Worm (Caenorhabditis elegans) whole organism, young adult: ENCODE data around the gene sre-2.

Source experiments
- C17E4.6 ChIP-seq: fragments of 200-800 bp; sonication (Bioruptor generic); IDR thresholded peaks from 2 replicates; pipeline ENCODE4 v1.3.6; 2022; ENCODE audit warnings: missing genetic modification reagents, missing genetic modification characterization, missing compliant biosample characterization
- F22D6.2 ChIP-seq: sonication (generic microtip); optimal IDR thresholded peaks from 2 replicates; lab custom pipeline; 2016; ENCODE audit warnings: mild to moderate bottlenecking, missing genetic modification characterization, missing compliant biosample characterization
- F39B2.1 ChIP-seq: fragments of 200-800 bp; sonication (Bioruptor generic); IDR thresholded peaks from 2 replicates; pipeline ENCODE4 v1.3.6; 2022; ENCODE audit warnings: missing genetic modification reagents, missing genetic modification characterization, missing compliant biosample characterization
- F57C9.4 ChIP-seq: sonication (generic microtip); optimal IDR thresholded peaks from 2 replicates; lab custom pipeline; 2017; ENCODE audit warnings: mild to moderate bottlenecking, missing genetic modification characterization, missing compliant biosample characterization
- K12H6.12 ChIP-seq: fragments of 200-800 bp; sonication (Bioruptor generic); optimal IDR thresholded peaks from 2 replicates; lab custom pipeline; 2018; ENCODE audit warnings: mild to moderate bottlenecking, missing genetic modification characterization, missing compliant biosample characterization
- T26A5.8 ChIP-seq: sonication (generic microtip); optimal IDR thresholded peaks from 2 replicates; lab custom pipeline; 2016; ENCODE audit warnings: missing genetic modification characterization, missing compliant biosample characterization
- Y53F4B.3 ChIP-seq: fragments of 200-800 bp; sonication (Bioruptor generic); IDR thresholded peaks from 2 replicates; pipeline ENCODE4 v1.3.6; 2022; ENCODE audit warnings: missing genetic modification reagents, missing genetic modification characterization, missing compliant biosample characterization
- Y53G8AR.9 ChIP-seq: fragments of 200-800 bp; sonication (Bioruptor generic); conservative IDR thresholded peaks from 2 replicates; pipeline ENCODE4 v1.3.6; 2022; ENCODE audit warnings: missing genetic modification reagents, missing genetic modification characterization, missing compliant biosample characterization
- Y67H2A.10 ChIP-seq: fragments of 200-800 bp; sonication (Bioruptor generic); conservative IDR thresholded peaks from 2 replicates; pipeline ENCODE4 v1.3.6; 2022; ENCODE audit warnings: missing genetic modification reagents, missing genetic modification characterization, missing compliant biosample characterization
- Y95B8A.8 ChIP-seq: fragments of 200-800 bp; sonication (Bioruptor generic); IDR thresholded peaks from 2 replicates; pipeline ENCODE4 v1.3.6; 2022; ENCODE audit warnings: missing genetic modification reagents, missing genetic modification characterization, missing compliant biosample characterization
- akir-1 ChIP-seq: fragments of 200-800 bp; sonication (Bioruptor generic); optimal IDR thresholded peaks from 2 replicates; lab custom pipeline; 2018; ENCODE audit warnings: mild to moderate bottlenecking, missing genetic modification characterization, moderate library complexity, missing compliant biosample characterization
- aptf-2 ChIP-seq: fragments of 200-800 bp; sonication (Bioruptor generic); conservative IDR thresholded peaks from 2 replicates; pipeline ENCODE4 v1.3.6; 2022; ENCODE audit warnings: missing genetic modification reagents, missing genetic modification characterization, missing compliant biosample characterization
- aptf-3 ChIP-seq: fragments of 200-800 bp; sonication (Bioruptor generic); IDR thresholded peaks from 2 replicates; pipeline ENCODE4 v1.3.6; 2022; ENCODE audit warnings: missing genetic modification characterization, missing compliant biosample characterization
- bed-1 ChIP-seq: fragments of 200-800 bp; sonication (Bioruptor generic); IDR thresholded peaks from 2 replicates; pipeline ENCODE4 v1.3.6; 2022; ENCODE audit warnings: missing genetic modification reagents, missing genetic modification characterization, missing compliant biosample characterization
- cebp-1 ChIP-seq, 2 experiments: fragments of 200-800 bp in 1 of 2; sonication (Bioruptor generic) in 1 of 2; sonication (generic microtip) in 1 of 2; IDR thresholded peaks in 1 of 2; optimal IDR thresholded peaks in 1 of 2; 2 replicates each; pipeline versions ENCODE4 v1.3.6 to Lab custom; 2017 to 2022; ENCODE audit warnings: missing compliant biosample characterization in 2 of 2, missing genetic modification characterization in 2 of 2, mild to moderate bottlenecking in 1 of 2, missing genetic modification reagents in 1 of 2, moderate library complexity in 1 of 2
- cebp-2 ChIP-seq: fragments of 200-800 bp; sonication (Bioruptor generic); IDR thresholded peaks from 2 replicates; pipeline ENCODE4 v1.3.6; 2022; ENCODE audit warnings: missing genetic modification characterization, missing compliant biosample characterization
- ceh-58 ChIP-seq: fragments of 200-800 bp; sonication (Bioruptor generic); IDR thresholded peaks from 2 replicates; pipeline ENCODE4 v1.3.6; 2022; ENCODE audit warnings: missing genetic modification characterization, missing compliant biosample characterization
- ceh-79 ChIP-seq: sonication (generic microtip); optimal IDR thresholded peaks from 2 replicates; lab custom pipeline; 2017; ENCODE audit warnings: mild to moderate bottlenecking, missing genetic modification characterization, missing compliant biosample characterization
- dpl-1 ChIP-seq: fragments of 150-350 bp; optimal IDR thresholded peaks from 2 replicates; lab custom pipeline; 2014; ENCODE audit warnings: missing biosample characterization, missing genetic modification reagents, missing genetic modification characterization
- efl-1 ChIP-seq: fragments of 150-350 bp; optimal IDR thresholded peaks from 2 replicates; lab custom pipeline; 2014; ENCODE audit warnings: missing biosample characterization, missing genetic modification reagents, missing genetic modification characterization
- ets-4 ChIP-seq: fragments of 200-800 bp; sonication (Bioruptor generic); optimal IDR thresholded peaks from 2 replicates; lab custom pipeline; 2018; ENCODE audit warnings: mild to moderate bottlenecking, missing genetic modification characterization, missing compliant biosample characterization
- him-1 ChIP-seq: sonication (generic microtip); optimal IDR thresholded peaks from 2 replicates; lab custom pipeline; 2016; ENCODE audit warnings: missing genotype, missing genetic modification reagents, missing genetic modification characterization, missing compliant biosample characterization
- hmg-1.2 ChIP-seq: fragments of 200-800 bp; sonication (Bioruptor generic); IDR thresholded peaks from 2 replicates; pipeline ENCODE4 v1.3.6; 2022; ENCODE audit warnings: missing genetic modification reagents, missing genetic modification characterization, missing compliant biosample characterization
- hsf-1 ChIP-seq: fragments of 200-800 bp; sonication (Bioruptor generic); IDR thresholded peaks from 2 replicates; pipeline ENCODE4 v1.3.6; 2022; ENCODE audit warnings: missing genetic modification reagents, missing genetic modification characterization, missing compliant biosample characterization
- lin-54 ChIP-seq: fragments of 200-800 bp; sonication (Bioruptor generic); optimal IDR thresholded peaks from 2 replicates; lab custom pipeline; 2018; ENCODE audit warnings: mild to moderate bottlenecking, missing genetic modification characterization, missing compliant biosample characterization
- lir-1 ChIP-seq: fragments of 200-800 bp; sonication (Bioruptor generic); conservative IDR thresholded peaks from 2 replicates; pipeline ENCODE4 v1.3.6; 2022; ENCODE audit warnings: missing genetic modification reagents, missing genetic modification characterization, missing compliant biosample characterization
- lsy-27 ChIP-seq: sonication (generic microtip); optimal IDR thresholded peaks from 2 replicates; lab custom pipeline; 2017; ENCODE audit warnings: missing genetic modification characterization, mild to moderate bottlenecking, missing compliant biosample characterization, antibody characterized with exemption, missing genotype, borderline replicate concordance; ENCODE audit not compliant: insufficient read depth
- madf-3 ChIP-seq: fragments of 200-800 bp; sonication (Bioruptor generic); IDR thresholded peaks from 2 replicates; pipeline ENCODE4 v1.3.6; 2022; ENCODE audit warnings: missing genetic modification reagents, missing genetic modification characterization, missing compliant biosample characterization
- mcd-1 ChIP-seq: fragments of 200-800 bp; sonication (Bioruptor generic); IDR thresholded peaks from 2 replicates; pipeline ENCODE4 v1.3.6; 2022; ENCODE audit warnings: missing genetic modification reagents, missing genetic modification characterization, missing compliant biosample characterization
- mel-28 ChIP-seq: sonication (generic microtip); optimal IDR thresholded peaks from 2 replicates; lab custom pipeline; 2016; ENCODE audit warnings: borderline replicate concordance, mild to moderate bottlenecking, missing genetic modification characterization, missing compliant biosample characterization
- mxl-1 ChIP-seq: sonication (generic microtip); optimal IDR thresholded peaks from 2 replicates; lab custom pipeline; 2016; ENCODE audit warnings: missing genetic modification characterization, missing compliant biosample characterization
- nfyb-1 ChIP-seq: fragments of 200-800 bp; sonication (Bioruptor generic); IDR thresholded peaks from 2 replicates; pipeline ENCODE4 v1.3.6; 2022; ENCODE audit warnings: missing genetic modification reagents, missing genetic modification characterization, missing compliant biosample characterization
- nhr-120 ChIP-seq: fragments of 200-800 bp; sonication (Bioruptor generic); IDR thresholded peaks from 2 replicates; pipeline ENCODE4 v1.3.6; 2022; ENCODE audit warnings: missing genetic modification characterization, missing compliant biosample characterization
- nhr-80 ChIP-seq: sonication (generic microtip); optimal IDR thresholded peaks from 2 replicates; lab custom pipeline; 2016; ENCODE audit warnings: missing genetic modification characterization, missing compliant biosample characterization
- nhr-90 ChIP-seq: sonication (generic microtip); optimal IDR thresholded peaks from 2 replicates; lab custom pipeline; 2016; ENCODE audit warnings: missing genotype, mild to moderate bottlenecking, missing genetic modification characterization, missing compliant biosample characterization
- pha-4 ChIP-seq: fragments of 150-350 bp; sonication (generic microtip); optimal IDR thresholded peaks from 2 replicates; lab custom pipeline; 2014; ENCODE audit warnings: missing biosample characterization, missing genetic modification reagents, missing genetic modification characterization
- rpc-1 ChIP-seq, 2 experiments: fragments of 150-350 bp in 1 of 2; sonication (generic microtip) in 1 of 2; optimal IDR thresholded peaks; 2 replicates each; lab custom pipeline; 2014 to 2018; ENCODE audit warnings: missing biosample characterization in 1 of 2, missing genetic modification characterization in 1 of 2, missing genetic modification reagents in 1 of 2, missing genotype in 1 of 2
- sptf-2 ChIP-seq: fragments of 200-800 bp; sonication (Bioruptor generic); optimal IDR thresholded peaks from 2 replicates; lab custom pipeline; 2018; ENCODE audit warnings: mild to moderate bottlenecking, missing genetic modification characterization, missing compliant biosample characterization
- tbx-9 ChIP-seq: sonication (generic microtip); optimal IDR thresholded peaks from 2 replicates; lab custom pipeline; 2016; ENCODE audit warnings: borderline replicate concordance, missing genetic modification characterization, inconsistent platforms, missing compliant biosample characterization
- unc-130 ChIP-seq: sonication (generic microtip); optimal IDR thresholded peaks from 2 replicates; lab custom pipeline; 2016; ENCODE audit warnings: missing genetic modification reagents, missing genetic modification characterization, missing compliant biosample characterization
- unc-62 ChIP-seq: fragments of 150-350 bp; optimal IDR thresholded peaks from 2 replicates; lab custom pipeline; 2014; ENCODE audit warnings: missing biosample characterization, missing genetic modification reagents, missing genetic modification characterization
- zfh-2 ChIP-seq: fragments of 200-800 bp; sonication (Bioruptor generic); conservative IDR thresholded peaks from 2 replicates; pipeline ENCODE4 v1.3.6; 2022; ENCODE audit warnings: missing genetic modification reagents, missing genetic modification characterization, missing compliant biosample characterization
- ztf-18 ChIP-seq: sonication (generic microtip); optimal IDR thresholded peaks from 2 replicates; lab custom pipeline; 2016; ENCODE audit warnings: missing genotype, mild to moderate bottlenecking, missing genetic modification characterization, missing compliant biosample characterization
- ztf-26 ChIP-seq: sonication (generic microtip); optimal IDR thresholded peaks from 2 replicates; lab custom pipeline; 2017; ENCODE audit warnings: missing genetic modification characterization, missing compliant biosample characterization
- ztf-28 ChIP-seq: fragments of 200-800 bp; sonication (Bioruptor generic); IDR thresholded peaks from 2 replicates; pipeline ENCODE4 v1.3.6; 2022; ENCODE audit warnings: missing genetic modification reagents, missing genetic modification characterization, missing compliant biosample characterization
- ztf-3 ChIP-seq: fragments of 200-800 bp; sonication (Bioruptor generic); optimal IDR thresholded peaks from 2 replicates; lab custom pipeline; 2018; ENCODE audit warnings: mild to moderate bottlenecking, missing genetic modification characterization, missing compliant biosample characterization
- ztf-6 ChIP-seq: fragments of 200-800 bp; sonication (Bioruptor generic); IDR thresholded peaks from 2 replicates; pipeline ENCODE4 v1.3.6; 2022; ENCODE audit warnings: missing genetic modification reagents, missing genetic modification characterization, missing compliant biosample characterization

The sre-2 gene

DNA sequence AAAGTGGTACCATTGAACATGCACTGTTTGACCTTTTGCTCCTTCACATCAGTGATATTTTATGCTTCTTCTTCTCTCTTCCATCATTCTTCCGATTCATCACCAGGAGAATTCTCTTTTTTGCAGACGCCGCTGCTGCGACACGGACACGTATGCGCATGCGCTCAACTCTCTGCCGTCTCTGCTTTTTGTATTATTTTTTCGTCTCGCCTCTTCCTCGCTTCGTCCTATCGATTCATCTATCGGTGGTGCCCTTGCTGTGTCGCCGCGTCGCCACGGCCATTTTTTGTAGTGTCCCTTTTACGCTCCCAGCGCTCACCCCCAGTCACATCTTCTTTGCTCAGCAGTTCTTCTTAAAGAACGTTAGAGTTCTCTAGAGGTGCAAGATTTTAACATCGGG lies 24.2 kb upstream of the sre-2 start (continued):
- TF ChIP-seq nhr-120 (no peak), Y53F4B.3 (GFP tag; lab: Robert Waterston, UW) (no peak), ceh-79 (tag; lab: Kevin White, UChicago) (no peak), sptf-2 (GFP tag; lab: Kevin White, UChicago) (no peak), C17E4.6 (no peak), lsy-27 (tag; lab: Kevin White, UChicago) (no peak), F39B2.1 (GFP tag; lab: Robert Waterston, UW) (no peak), ets-4 (GFP tag; lab: Kevin White, UChicago) (no peak), him-1 (tag; lab: Kevin White, UChicago) (no peak), ztf-28 (GFP tag; lab: Robert Waterston, UW) (no peak), unc-62 (GFP tag; lab: Kevin White, UChicago) (no peak), dpl-1 (GFP tag; lab: Kevin White, UChicago) (no peak), zfh-2 (GFP tag; lab: Robert Waterston, UW) (peak; percentile 83), Y67H2A.10 (no peak), madf-3 (no peak), lin-54 (GFP tag; lab: Kevin White, UChicago) (no peak), mxl-1 (tag; lab: Kevin White, UChicago) (no peak), ztf-18 (tag; lab: Kevin White, UChicago) (peak; percentile 8), cebp-2 (GFP tag; lab: Robert Waterston, UW) (no peak), pha-4 (tag; lab: Kevin White, UChicago) (no peak), nhr-90 (tag; lab: Kevin White, UChicago) (no peak), nhr-80 (tag; lab: Kevin White, UChicago) (peak; percentile 4), mel-28 (tag; lab: Kevin White, UChicago) (no peak), nfyb-1 (GFP tag; lab: Robert Waterston, UW) (0 out of 2 replicates have a peak, but pooled peaks have one; percentile 13), ztf-26 (no peak), F22D6.2 (no peak), bed-1 (GFP tag; lab: Robert Waterston, UW) (no peak), tbx-9 (tag; lab: Kevin White, UChicago) (no peak), lir-1 (GFP tag; lab: Robert Waterston, UW) (no peak), ztf-3 (no peak), unc-130 (GFP tag; lab: Kevin White, UChicago) (no peak), mcd-1 (GFP tag; lab: Robert Waterston, UW) (peak; percentile 23; the same call in 1 of the 2 replicates), F57C9.4 (no peak), efl-1 (GFP tag; lab: Kevin White, UChicago) (no peak)

DNA sequence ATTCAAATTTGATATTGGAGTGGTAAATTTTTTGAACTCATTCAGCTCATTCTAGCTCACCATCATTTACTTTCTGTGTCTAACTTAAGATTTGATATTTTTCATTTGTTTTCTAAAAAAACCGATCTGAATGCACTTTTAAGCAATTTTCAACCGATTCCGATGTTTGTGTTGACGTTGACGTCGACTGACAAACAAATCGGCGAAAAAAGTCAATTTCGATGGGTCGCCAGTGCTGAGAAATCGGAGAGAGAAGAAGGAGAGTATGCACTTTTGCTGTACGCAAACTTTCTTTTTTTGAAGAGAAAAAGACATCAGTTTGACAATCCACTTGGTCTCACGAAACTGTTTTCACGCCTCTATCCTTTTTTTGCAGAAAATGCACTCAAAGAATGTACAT lies 23.5 kb upstream of the sre-2 start:
- TF ChIP-seq aptf-3 (no peak), aptf-2 (GFP tag; lab: Robert Waterston, UW) (no peak), T26A5.8 (tag; lab: Kevin White, UChicago) (no peak), ztf-6 (GFP tag; lab: Robert Waterston, UW) (no peak), Y95B8A.8 (GFP tag; lab: Robert Waterston, UW) (no peak), ceh-79 (tag; lab: Kevin White, UChicago) (no peak), nhr-120 (no peak), ceh-58 (GFP tag; lab: Robert Waterston, UW) (no peak), cebp-1 (GFP tag; IDR thresholded peaks at IDR 0.05; lab: Robert Waterston, UW) (no peak), cebp-1 (tag; optimal IDR thresholded peaks at IDR 0.05; lab: Kevin White, UChicago) (no peak), him-1 (tag; lab: Kevin White, UChicago) (no peak), Y53G8AR.9 (no peak), hmg-1.2 (GFP tag; lab: Robert Waterston, UW) (no peak), K12H6.12 (tag; lab: Kevin White, UChicago) (no peak), mel-28 (tag; lab: Kevin White, UChicago) (no peak), rpc-1 (optimal IDR thresholded peaks at IDR 0.05; lab: Kevin White, UChicago) (no peak), rpc-1 (tag; optimal IDR thresholded peaks at IDR 0.05; lab: Kevin White, UChicago) (no peak), akir-1 (GFP tag; lab: Kevin White, UChicago) (no peak), hsf-1 (GFP tag; lab: Robert Waterston, UW) (no peak), zfh-2 (GFP tag; lab: Robert Waterston, UW) (no peak)
